Worm (Caenorhabditis elegans): Measurements from ENCODE around the gene bmy-1.

DNA sequence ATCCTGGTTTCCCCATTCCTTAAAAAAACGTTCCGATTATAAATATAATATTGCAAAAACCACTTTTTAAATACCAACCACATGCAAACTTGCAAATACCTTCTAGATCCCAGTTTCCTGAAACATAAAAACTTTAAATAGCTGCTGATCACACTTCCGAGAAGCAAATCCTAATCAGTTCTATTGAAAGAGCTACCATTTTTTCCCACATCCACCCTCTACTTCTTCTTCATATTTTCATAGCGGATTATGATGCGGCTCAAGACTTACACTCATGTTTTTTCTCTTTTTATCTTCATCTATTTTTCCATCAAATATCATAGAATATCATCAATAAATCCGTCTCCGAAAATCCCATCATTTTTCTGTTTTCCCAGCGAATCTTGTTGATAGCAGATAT, 31.6 kb upstream of the bmy-1 start:
- TF ChIP-seq lin-1 (GFP tag; IDR thresholded peaks at IDR 0.05) (no peak), lin-38 (GFP tag; IDR thresholded peaks at IDR 0.05) (no peak), zag-1 (tag; optimal IDR thresholded peaks at IDR 0.05) (no peak), nhr-237 (tag; optimal IDR thresholded peaks at IDR 0.05) (no peak), madf-5 (GFP tag; IDR thresholded peaks at IDR 0.05) (no peak)

All from whole organism, L4 larva.